Worm (Caenorhabditis elegans): ENCODE results near the gene F47F2.3.

The F47F2.3 gene

DNA sequence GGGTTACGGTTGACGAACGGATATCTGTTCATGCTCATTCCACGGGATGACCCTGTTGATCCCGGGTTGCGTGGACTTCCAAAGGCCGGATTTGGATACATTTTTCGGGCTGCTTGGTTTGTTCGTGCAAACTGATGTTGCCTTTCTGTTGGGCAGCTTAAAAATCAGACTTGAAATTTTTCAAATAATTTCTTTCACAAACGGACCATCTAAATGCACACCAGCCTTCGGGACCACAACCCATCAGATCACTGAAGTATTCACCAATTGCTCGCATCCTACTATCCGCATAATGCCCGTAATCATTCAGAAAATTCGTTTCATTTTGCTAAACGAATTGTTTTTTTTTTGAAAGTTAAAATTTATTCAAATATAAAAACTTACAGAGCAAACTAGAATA is at the start of gene F47F2.3:
F47F2.3 (minus strand) TSS at position 101 of the 400 bp plus-strand sequence.
- no peak for TF ChIP-seq hlh-30 (tag; optimal IDR thresholded peaks at IDR 0.05; ENCODE audit: insufficient read depth)
- no peak for TF ChIP-seq pha-4 (GFP tag; IDR thresholded peaks at IDR 0.05)
- TF ChIP-seq pha-4 (tag; optimal IDR thresholded peaks at IDR 0.05): no peak
- no peak for TF ChIP-seq Y75B8A.6 (GFP tag; IDR thresholded peaks at IDR 0.05)
- TF ChIP-seq ceh-20 (GFP tag; IDR thresholded peaks at IDR 0.05): no peak
- TF ChIP-seq lin-29 (GFP tag; IDR thresholded peaks at IDR 0.05): no peak
- TF ChIP-seq snpc-4 (tag; optimal IDR thresholded peaks at IDR 0.05): no peak
- TF ChIP-seq ztf-11 (tag; optimal IDR thresholded peaks at IDR 0.05): no peak
- no peak for TF ChIP-seq dmd-8 (GFP tag; IDR thresholded peaks at IDR 0.05)
- no peak for TF ChIP-seq mdl-1 (tag; optimal IDR thresholded peaks at IDR 0.05)
- TF ChIP-seq mes-2 (tag; optimal IDR thresholded peaks at IDR 0.05; ENCODE audit: poor library complexity, severe bottlenecking): no peak
- TF ChIP-seq ceh-44 (GFP tag; IDR thresholded peaks at IDR 0.05): no peak
- TF ChIP-seq rbr-2 (tag; optimal IDR thresholded peaks at IDR 0.05): no peak
- no peak for TF ChIP-seq duxl-1 (tag; optimal IDR thresholded peaks at IDR 0.05; ENCODE audit: poor library complexity)
- TF ChIP-seq unc-39 (tag; optimal IDR thresholded peaks at IDR 0.05): no peak
- TF ChIP-seq Y105C5A.15 (GFP tag; IDR thresholded peaks at IDR 0.05): no peak
- TF ChIP-seq F10B5.3 (tag; optimal IDR thresholded peaks at IDR 0.05): no peak
- TF ChIP-seq jun-1 (tag; optimal IDR thresholded peaks at IDR 0.05): no peak

DNA sequence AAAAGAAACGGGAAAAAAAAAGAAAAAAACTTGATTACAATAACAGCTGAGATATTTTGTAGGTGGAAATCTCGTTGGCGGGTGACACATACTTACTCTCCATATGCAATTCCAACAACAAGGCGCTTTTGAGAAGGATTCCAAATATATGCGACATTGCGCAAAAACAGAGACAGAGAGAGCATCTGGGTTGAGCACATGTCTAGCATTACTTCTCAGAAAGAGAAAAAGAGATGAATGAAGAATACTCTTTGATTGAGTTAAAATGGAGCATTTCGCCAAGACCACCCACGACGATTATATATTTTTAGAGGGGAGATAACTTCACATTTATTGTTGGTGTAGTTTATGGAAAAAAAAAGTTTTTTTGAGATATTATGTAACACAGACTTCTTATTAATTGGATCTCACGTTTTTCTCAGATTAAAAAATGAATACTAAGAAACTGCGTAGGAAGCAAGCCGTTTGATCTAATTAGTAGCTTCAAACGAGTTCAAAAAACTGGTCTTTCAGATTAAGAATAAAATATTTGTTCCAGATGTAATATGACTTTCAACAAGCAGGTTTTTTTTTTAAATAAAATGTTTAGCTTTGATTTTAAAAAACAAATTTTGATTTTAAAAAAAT is 49.6 kb upstream of the F47F2.3 start:
- TF ChIP-seq fkh-10 (GFP tag; optimal IDR thresholded peaks at IDR 0.05): peak; percentile 11
- peak; percentile 25 for TF ChIP-seq hlh-30 (tag; optimal IDR thresholded peaks at IDR 0.05; ENCODE audit: insufficient read depth)
- TF ChIP-seq aha-1 (tag): peak; percentile 24
- no peak for TF ChIP-seq hmg-1.1 (GFP tag; IDR thresholded peaks at IDR 0.05)

DNA sequence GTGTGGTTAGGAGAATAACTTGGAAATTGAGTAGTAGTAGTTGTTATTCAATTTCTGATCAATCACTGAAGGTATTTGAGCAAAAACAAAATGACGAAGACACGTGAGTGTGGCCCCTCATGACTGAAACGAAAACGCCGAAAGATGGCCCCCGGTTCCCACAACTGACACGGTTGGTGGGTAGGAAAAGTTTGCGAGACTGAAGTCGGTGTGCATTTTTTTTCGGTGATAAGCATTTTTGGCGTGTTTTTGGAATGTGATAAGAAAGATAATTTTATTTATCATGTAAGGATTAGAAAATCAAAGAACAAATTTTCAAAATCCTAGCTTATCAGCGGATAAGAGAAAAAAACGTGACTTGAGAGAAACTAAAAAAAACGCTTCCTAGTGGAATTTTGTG is 48.6 kb upstream of the F47F2.3 start:
- TF ChIP-seq nhr-11 (tag; optimal IDR thresholded peaks at IDR 0.05) (no peak), Y105C5A.15 (GFP tag; IDR thresholded peaks at IDR 0.05) (no peak), unc-62 (GFP tag; optimal IDR thresholded peaks at IDR 0.05 in 1 of 2) (peak in 1 of 2 experiments; percentile 22), unc-62 (tag; optimal IDR thresholded peaks at IDR 0.05) (no peak), nhr-48 (tag; optimal IDR thresholded peaks at IDR 0.05) (no peak), dve-1 (tag; optimal IDR thresholded peaks at IDR 0.05; ENCODE audit: insufficient read depth) (peak; percentile 54), lin-15B (tag; optimal IDR thresholded peaks at IDR 0.05) (no peak), hlh-11 (tag; optimal IDR thresholded peaks at IDR 0.05) (peak; percentile 70), hif-1 (tag; optimal IDR thresholded peaks at IDR 0.05) (peak in 1 of 2 experiments; percentile 16), dmd-9 (GFP tag; IDR thresholded peaks at IDR 0.05) (no peak), pqm-1 (tag; optimal IDR thresholded peaks at IDR 0.05) (peak; percentile 25), lim-7 (GFP tag; IDR thresholded peaks at IDR 0.05) (no peak), lir-3 (tag; optimal IDR thresholded peaks at IDR 0.05) (no peak), nhr-102 (tag; optimal IDR thresholded peaks at IDR 0.05) (no peak), daf-12 (tag; optimal IDR thresholded peaks at IDR 0.05) (no peak), dmd-8 (GFP tag; IDR thresholded peaks at IDR 0.05) (no peak), dmd-6 (GFP tag; IDR thresholded peaks at IDR 0.05) (peak; percentile 72), mdl-1 (tag; optimal IDR thresholded peaks at IDR 0.05) (no peak), nhr-10 (tag; optimal IDR thresholded peaks at IDR 0.05) (no peak), lsy-2 (tag; optimal IDR thresholded peaks at IDR 0.05) (no peak), nhr-42 (GFP tag; IDR thresholded peaks at IDR 0.05) (no peak), mdt-29 (GFP tag; IDR thresholded peaks at IDR 0.05) (no peak), set-16 (GFP tag; IDR thresholded peaks at IDR 0.05) (no peak), nhr-25 (tag; optimal IDR thresholded peaks at IDR 0.05; ENCODE audit: borderline replicate concordance, insufficient read depth) (no peak), hlh-30 (tag; optimal IDR thresholded peaks at IDR 0.05; ENCODE audit: insufficient read depth) (peak; percentile 72), tag-97 (GFP tag; IDR thresholded peaks at IDR 0.05) (no peak), spr-1 (tag; optimal IDR thresholded peaks at IDR 0.05) (no peak), F26F4.8 (GFP tag; conservative IDR thresholded peaks at IDR 0.05) (no peak), mxl-3 (GFP tag; optimal IDR thresholded peaks at IDR 0.05) (no peak), ceh-20 (GFP tag; IDR thresholded peaks at IDR 0.05) (no peak), daf-16 (GFP tag; optimal IDR thresholded peaks at IDR 0.05) (no peak), daf-16 (tag; optimal IDR thresholded peaks at IDR 0.05) (peak; percentile 69)

Data from whole organism, L4 larva.